Worm (Caenorhabditis elegans) whole organism, early embryonic: ENCODE results near the gene kat-1.

Experiments used
- B0310.2 ChIP-seq: sonication (generic microtip); optimal IDR thresholded peaks from 2 replicates; lab custom pipeline; 2016; ENCODE audit warnings: mild to moderate bottlenecking, missing genetic modification characterization, missing compliant biosample characterization
- F13C5.2 ChIP-seq: sonication (generic microtip); optimal IDR thresholded peaks from 2 replicates; lab custom pipeline; 2017; ENCODE audit warnings: mild to moderate bottlenecking, missing genetic modification characterization, inconsistent platforms, missing compliant biosample characterization
- aly-1 ChIP-seq: sonication (generic microtip); optimal IDR thresholded peaks from 2 replicates; lab custom pipeline; 2016; ENCODE audit warnings: missing genetic modification characterization, missing compliant biosample characterization
- ama-1 ChIP-seq: fragments of 150-350 bp; optimal IDR thresholded peaks from 2 replicates; lab custom pipeline; 2014
- ceh-13 ChIP-seq: fragments of 200-800 bp; sonication (Bioruptor generic); optimal IDR thresholded peaks from 2 replicates; lab custom pipeline; 2018; ENCODE audit warnings: mild to moderate bottlenecking, missing genetic modification characterization, missing compliant biosample characterization
- ceh-36 ChIP-seq: sonication (generic microtip); optimal IDR thresholded peaks from 2 replicates; lab custom pipeline; 2016; ENCODE audit warnings: missing genetic modification characterization, inconsistent platforms, missing compliant biosample characterization
- ets-7 ChIP-seq: sonication (generic microtip); optimal IDR thresholded peaks from 2 replicates; lab custom pipeline; 2016; ENCODE audit warnings: missing genotype, missing genetic modification characterization, missing compliant biosample characterization
- flt-1 ChIP-seq: fragments of 200-800 bp; sonication (Bioruptor generic); IDR thresholded peaks from 2 replicates; pipeline ENCODE4 v1.3.6; 2022; ENCODE audit warnings: missing genetic modification characterization, missing compliant biosample characterization
- hmbx-1 ChIP-seq: sonication (generic microtip); optimal IDR thresholded peaks from 2 replicates; lab custom pipeline; 2016; ENCODE audit warnings: mild to moderate bottlenecking, missing genetic modification characterization, missing compliant biosample characterization
- hmg-4 ChIP-seq: fragments of 200-800 bp; sonication (Bioruptor generic); optimal IDR thresholded peaks from 2 replicates; lab custom pipeline; 2018; ENCODE audit warnings: mild to moderate bottlenecking, missing genetic modification characterization, missing compliant biosample characterization
- hnd-1 ChIP-seq: sonication (generic microtip); optimal IDR thresholded peaks from 2 replicates; lab custom pipeline; 2016; ENCODE audit warnings: missing genetic modification characterization, missing compliant biosample characterization
- pes-1 ChIP-seq: fragments of 200-800 bp; sonication (Bioruptor generic); IDR thresholded peaks from 2 replicates; pipeline ENCODE4 v1.3.6; 2022; ENCODE audit warnings: missing genetic modification reagents, missing genetic modification characterization, missing compliant biosample characterization
- scrt-1 ChIP-seq: fragments of 200-800 bp; sonication (Bioruptor generic); IDR thresholded peaks from 2 replicates; pipeline ENCODE4 v1.3.6; 2022; ENCODE audit warnings: missing genetic modification characterization, missing compliant biosample characterization
- sea-1 ChIP-seq: fragments of 200-800 bp; sonication (Bioruptor generic); conservative IDR thresholded peaks from 2 replicates; pipeline ENCODE4 v1.3.6; 2022; ENCODE audit warnings: missing genetic modification characterization, missing compliant biosample characterization
- tbx-11 ChIP-seq: fragments of 200-800 bp; sonication (Bioruptor generic); IDR thresholded peaks from 2 replicates; pipeline ENCODE4 v1.3.6; 2022; ENCODE audit warnings: missing genetic modification characterization, missing compliant biosample characterization
- tbx-37 ChIP-seq: fragments of 200-800 bp; sonication (Bioruptor generic); conservative IDR thresholded peaks from 2 replicates; pipeline ENCODE4 v1.3.6; 2022; ENCODE audit warnings: missing genetic modification reagents, missing genetic modification characterization, missing compliant biosample characterization
- tra-4 ChIP-seq: sonication (generic microtip); optimal IDR thresholded peaks from 2 replicates; lab custom pipeline; 2017; ENCODE audit warnings: missing genetic modification characterization, missing compliant biosample characterization

kat-1 gene

ce11 chrII:7057860-7058259 is 15.8 kb upstream of the kat-1 start, which contains the start of gene cth-2:
cth-2 (minus strand) TSS chrII:7057960.
- TF ChIP-seq pes-1 (GFP tag; lab: Robert Waterston, UW) (no peak), tbx-11 (GFP tag; lab: Robert Waterston, UW) (no peak), hmg-4 (GFP tag; lab: Kevin White, UChicago) (no peak)

- TF ChIP-seq pes-1 (GFP tag; lab: Robert Waterston, UW), result no peak
- TF ChIP-seq tbx-37 (GFP tag; lab: Robert Waterston, UW), result no peak
- TF ChIP-seq sea-1, result no peak
- no peak for TF ChIP-seq tbx-11 (GFP tag; lab: Robert Waterston, UW)
- TF ChIP-seq ama-1, result no peak
- no peak for TF ChIP-seq tra-4 (tag; lab: Kevin White, UChicago)
- TF ChIP-seq F13C5.2, result no peak
- TF ChIP-seq ceh-36 (tag; lab: Kevin White, UChicago), result no peak
- no peak for TF ChIP-seq hnd-1
- TF ChIP-seq B0310.2, result no peak
- no peak for TF ChIP-seq aly-1 (tag; lab: Kevin White, UChicago)
- no peak for TF ChIP-seq hmbx-1 (tag; lab: Kevin White, UChicago)
Observed at ce11 chrII:7059274-7059757, 14.3 kb upstream of the kat-1 start.

ce11 chrII:7060202-7060601 is 13.4 kb upstream of the kat-1 start:
- TF ChIP-seq hnd-1, result no peak

- no peak for TF ChIP-seq tbx-11 (GFP tag; lab: Robert Waterston, UW)
- TF ChIP-seq ama-1, result no peak
- TF ChIP-seq sea-1, result no peak
- no peak for TF ChIP-seq hnd-1
- TF ChIP-seq pes-1 (GFP tag; lab: Robert Waterston, UW), result no peak
- TF ChIP-seq ceh-36 (tag; lab: Kevin White, UChicago), result no peak
- TF ChIP-seq hmbx-1 (tag; lab: Kevin White, UChicago), result no peak
- no peak for TF ChIP-seq tbx-37 (GFP tag; lab: Robert Waterston, UW)
- no peak for TF ChIP-seq ets-7 (tag; lab: Kevin White, UChicago)
- no peak for TF ChIP-seq scrt-1 (GFP tag; lab: Robert Waterston, UW)
- TF ChIP-seq ceh-13 (GFP tag; lab: Kevin White, UChicago), result no peak
- no peak for TF ChIP-seq hmg-4 (GFP tag; lab: Kevin White, UChicago)
Observed at ce11 chrII:7060791-7061190, 12.8 kb upstream of the kat-1 start.

- TF ChIP-seq sea-1 (no peak), tra-4 (tag; lab: Kevin White, UChicago) (no peak), tbx-37 (GFP tag; lab: Robert Waterston, UW) (no peak), B0310.2 (no peak), ets-7 (tag; lab: Kevin White, UChicago) (no peak), ama-1 (no peak), scrt-1 (GFP tag; lab: Robert Waterston, UW) (no peak), F13C5.2 (no peak), ceh-36 (tag; lab: Kevin White, UChicago) (no peak)
Observed at ce11 chrII:7061730-7062129, 11.9 kb upstream of the kat-1 start, which contains the start of gene acs-6. acs-6 (plus strand) TSS chrII:7062030.

ce11 chrII:7065391-7065790 is 8.2 kb upstream of the kat-1 start, which contains the start of gene nos-2:
nos-2 (plus strand) TSS chrII:7065618.
- no peak for TF ChIP-seq B0310.2

- TF ChIP-seq tbx-11 (GFP tag; lab: Robert Waterston, UW) (no peak), hnd-1 (no peak), ceh-36 (tag; lab: Kevin White, UChicago) (no peak), pes-1 (GFP tag; lab: Robert Waterston, UW) (no peak)
Observed at ce11 chrII:7069866-7070265, 3.7 kb upstream of the kat-1 start, which contains the start of gene him-14. him-14 (minus strand) TSS chrII:7069966.

- TF ChIP-seq hmbx-1 (tag; lab: Kevin White, UChicago) (no peak), ama-1 (no peak), tbx-11 (GFP tag; lab: Robert Waterston, UW) (no peak), B0310.2 (no peak), ets-7 (tag; lab: Kevin White, UChicago) (no peak), ceh-13 (GFP tag; lab: Kevin White, UChicago) (no peak), hmg-4 (GFP tag; lab: Kevin White, UChicago) (no peak), tra-4 (tag; lab: Kevin White, UChicago) (no peak), hnd-1 (no peak), aly-1 (tag; lab: Kevin White, UChicago) (no peak), scrt-1 (GFP tag; lab: Robert Waterston, UW) (no peak), flt-1 (GFP tag; lab: Robert Waterston, UW) (no peak), pes-1 (GFP tag; lab: Robert Waterston, UW) (no peak), F13C5.2 (no peak), ceh-36 (tag; lab: Kevin White, UChicago) (no peak), sea-1 (no peak)
Observed at ce11 chrII:7070434-7070833, 3.2 kb upstream of the kat-1 start.

ce11 chrII:7072315-7072589 is 1.4 kb upstream of the kat-1 start, which contains the start of gene kars-1:
kars-1 (minus strand) TSS chrII:7072415.
- TF ChIP-seq tra-4 (tag; lab: Kevin White, UChicago) (no peak), hmg-4 (GFP tag; lab: Kevin White, UChicago) (no peak), tbx-37 (GFP tag; lab: Robert Waterston, UW) (no peak), aly-1 (tag; lab: Kevin White, UChicago) (no peak), sea-1 (no peak), ets-7 (tag; lab: Kevin White, UChicago) (no peak), flt-1 (GFP tag; lab: Robert Waterston, UW) (no peak), hnd-1 (no peak), tbx-11 (GFP tag; lab: Robert Waterston, UW) (no peak), F13C5.2 (no peak), hmbx-1 (tag; lab: Kevin White, UChicago) (no peak), ceh-13 (GFP tag; lab: Kevin White, UChicago) (no peak), ama-1 (no peak), B0310.2 (no peak), ceh-36 (tag; lab: Kevin White, UChicago) (no peak), pes-1 (GFP tag; lab: Robert Waterston, UW) (no peak)
